Fruit fly (Drosophila melanogaster) Kc167 (cell line): ENCODE measurements around the gene CG33272.

Experiments
- Myc ChIP-seq: fragments of >200 bp; optimal IDR thresholded peaks from 2 replicates; lab custom pipeline; 2017; ENCODE audit warnings: missing external identifiers
- Sin3A ChIP-seq: fragments of >200 bp; optimal IDR thresholded peaks from 2 replicates; lab custom pipeline; 2018; ENCODE audit warnings: missing external identifiers
- h ChIP-seq: fragments of >200 bp; optimal IDR thresholded peaks from 3 replicates; lab custom pipeline; 2018; ENCODE audit warnings: missing external identifiers
- insv ChIP-seq: fragments of >200 bp; optimal IDR thresholded peaks from 3 replicates; lab custom pipeline; 2018; ENCODE audit warnings: missing external identifiers
- psq ChIP-seq: fragments of >200 bp; optimal IDR thresholded peaks from 2 replicates; lab custom pipeline; 2017; ENCODE audit warnings: missing external identifiers
- ttk ChIP-seq: sonication (Bioruptor generic); optimal IDR thresholded peaks from 2 replicates; lab custom pipeline; 2017; ENCODE audit warnings: missing external identifiers

CG33272 gene

DNA sequence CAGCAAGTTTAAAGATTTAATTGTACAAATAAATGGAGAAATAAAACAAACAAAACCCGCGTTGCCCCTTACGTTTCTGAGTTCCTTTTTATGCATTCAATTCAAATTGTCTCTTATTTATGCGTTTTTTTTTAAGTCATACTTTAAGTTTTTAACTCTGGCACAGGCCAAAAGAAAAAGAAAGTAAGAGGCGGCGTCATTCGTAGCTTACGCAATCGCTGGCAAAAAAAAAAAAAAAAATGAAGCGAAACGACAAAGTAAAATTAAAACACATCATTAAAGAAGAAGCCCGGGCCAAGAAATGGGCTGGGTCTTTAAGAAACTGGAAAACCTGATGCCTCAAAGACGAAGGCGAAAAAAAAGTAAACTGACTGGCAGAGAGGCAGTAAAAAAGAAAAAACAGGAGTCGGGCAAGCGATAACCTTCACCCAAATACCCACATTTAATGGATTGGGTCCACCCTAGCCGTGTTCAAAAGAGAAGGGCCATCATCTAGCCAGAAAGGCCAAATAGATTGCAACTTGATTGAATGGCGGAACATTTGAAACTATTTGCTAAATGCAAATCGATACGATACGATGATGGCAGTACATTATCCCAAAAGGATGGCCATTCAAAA, 33.4 kb upstream of the CG33272 start:
- TF ChIP-seq ttk: no peak
- no peak for TF ChIP-seq h
- TF ChIP-seq Sin3A (lab: Kevin White, UChicago): no peak
- no peak for TF ChIP-seq psq (lab: Kevin White, UChicago)

- TF ChIP-seq ttk (no peak), h (no peak), Myc (lab: Kevin White, UChicago) (no peak), Sin3A (lab: Kevin White, UChicago) (no peak), insv (lab: Kevin White, UChicago) (no peak), psq (lab: Kevin White, UChicago) (no peak)
These were observed 32.6 kb upstream of the CG33272 start for dm6 chr3L:11542948-11543347.

DNA sequence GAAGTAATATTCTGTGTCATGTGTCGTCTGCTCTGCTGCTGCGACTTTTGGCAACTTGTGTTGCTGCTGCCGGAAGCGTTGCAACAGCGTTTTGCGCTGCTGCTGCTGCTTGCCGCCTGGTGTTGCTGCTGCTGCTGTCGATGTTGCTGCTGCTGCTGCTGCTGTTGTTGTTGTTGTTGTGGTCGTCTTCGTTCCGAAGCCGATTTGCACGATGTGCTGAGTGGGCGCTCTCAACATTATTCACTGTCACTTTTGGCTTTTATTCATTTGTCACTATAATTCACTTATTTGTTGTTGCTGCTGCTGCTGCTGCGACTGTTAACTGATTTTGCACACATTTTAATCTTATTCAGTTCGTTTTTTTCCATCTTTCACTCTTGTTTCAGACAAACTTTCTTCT, 32.0 kb upstream of the CG33272 start:
- no peak for TF ChIP-seq psq (lab: Kevin White, UChicago)
- TF ChIP-seq Myc (lab: Kevin White, UChicago): no peak
- no peak for TF ChIP-seq h
- TF ChIP-seq Sin3A (lab: Kevin White, UChicago): no peak
- TF ChIP-seq insv (lab: Kevin White, UChicago): no peak
- no peak for TF ChIP-seq ttk

dm6 chr3L:11540330-11540702, 29.9 kb upstream of the CG33272 start:
- TF ChIP-seq psq (lab: Kevin White, UChicago) (no peak), h (no peak), Myc (lab: Kevin White, UChicago) (no peak), Sin3A (lab: Kevin White, UChicago) (no peak), insv (lab: Kevin White, UChicago) (no peak), ttk (no peak)

DNA sequence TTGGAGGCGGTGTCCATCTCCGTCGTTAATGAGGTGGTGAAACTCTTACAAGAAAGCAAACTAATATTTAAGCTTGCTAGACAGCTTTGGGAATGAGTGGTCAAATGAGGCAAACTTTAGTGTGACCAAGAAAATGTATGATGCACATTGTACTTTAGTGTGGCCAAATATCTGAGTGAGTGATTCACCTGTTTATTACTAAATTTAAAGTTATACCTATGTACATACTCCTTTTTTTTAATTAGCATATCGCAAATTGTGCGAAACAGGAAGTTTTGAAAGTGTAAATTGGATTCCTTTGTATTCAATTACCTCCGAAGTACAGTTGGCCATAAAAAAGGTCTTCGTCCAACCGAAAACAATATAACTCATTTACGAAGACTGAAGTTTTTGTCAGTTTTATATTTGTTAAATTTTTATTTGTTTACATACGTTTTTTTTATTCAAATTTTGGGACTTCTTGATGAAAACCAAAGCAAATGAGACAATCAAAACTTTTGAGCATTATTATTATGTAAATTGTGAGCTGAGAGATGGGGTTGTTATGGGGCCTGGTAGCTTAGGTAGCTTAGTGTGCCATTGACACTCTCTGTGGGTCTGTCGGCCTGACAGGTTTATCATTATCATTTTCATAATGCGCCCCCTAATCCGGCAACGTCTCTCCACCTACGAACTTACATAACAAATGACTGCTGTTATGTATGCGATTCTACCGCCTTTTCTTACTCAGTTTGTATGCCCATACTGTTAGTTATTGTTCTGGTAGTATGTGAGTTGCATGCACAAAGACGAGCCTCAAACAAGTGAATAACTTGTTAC, 29.3 kb upstream of the CG33272 start:
- TF ChIP-seq Sin3A (lab: Kevin White, UChicago): no peak
- TF ChIP-seq Myc (lab: Kevin White, UChicago): no peak
- TF ChIP-seq ttk: no peak
- no peak for TF ChIP-seq h
- TF ChIP-seq psq (lab: Kevin White, UChicago): no peak
- TF ChIP-seq insv (lab: Kevin White, UChicago): no peak

DNA sequence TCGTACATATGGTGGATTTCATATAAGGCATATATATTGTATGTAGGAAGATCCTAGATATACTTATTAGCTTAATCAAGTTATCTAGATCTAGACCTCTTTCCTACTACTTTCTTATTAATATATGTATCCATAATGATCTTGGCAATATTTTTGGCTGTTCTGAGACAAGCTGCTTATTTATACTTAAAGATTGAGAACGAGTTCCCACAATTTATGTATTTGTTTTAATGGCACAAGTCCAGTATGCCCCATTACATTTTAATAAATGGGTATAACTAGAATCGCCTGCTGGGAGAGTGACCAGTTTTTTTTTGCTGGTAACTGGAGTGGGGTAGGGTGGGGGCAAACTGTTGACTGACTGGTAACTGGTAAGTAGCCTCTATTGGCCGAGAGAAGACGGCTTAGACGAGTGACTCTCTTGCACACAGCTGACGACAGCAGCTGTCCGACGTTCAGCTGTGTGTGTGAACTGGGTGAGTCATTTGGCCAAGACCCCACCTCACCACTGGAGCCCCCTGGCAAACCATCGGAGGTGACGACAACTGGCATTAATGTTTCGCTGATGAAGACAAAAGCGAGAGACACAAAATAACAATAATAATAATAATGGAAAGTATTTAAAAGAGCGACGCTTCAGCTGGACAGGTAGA, 26.5 kb upstream of the CG33272 start:
- TF ChIP-seq psq (lab: Kevin White, UChicago) (no peak), h (no peak), ttk (no peak), Myc (lab: Kevin White, UChicago) (no peak), insv (lab: Kevin White, UChicago) (no peak), Sin3A (lab: Kevin White, UChicago) (no peak)

dm6 chr3L:11536132-11536531, 25.7 kb upstream of the CG33272 start:
- no peak for TF ChIP-seq Sin3A (lab: Kevin White, UChicago)
- TF ChIP-seq insv (lab: Kevin White, UChicago): no peak
- TF ChIP-seq h: no peak
- no peak for TF ChIP-seq ttk
- no peak for TF ChIP-seq psq (lab: Kevin White, UChicago)

dm6 chr3L:11534391-11535246, 24.2 kb upstream of the CG33272 start:
- TF ChIP-seq Myc (lab: Kevin White, UChicago) (no peak), ttk (no peak), Sin3A (lab: Kevin White, UChicago) (no peak), insv (lab: Kevin White, UChicago) (no peak), h (no peak), psq (lab: Kevin White, UChicago) (no peak)

DNA sequence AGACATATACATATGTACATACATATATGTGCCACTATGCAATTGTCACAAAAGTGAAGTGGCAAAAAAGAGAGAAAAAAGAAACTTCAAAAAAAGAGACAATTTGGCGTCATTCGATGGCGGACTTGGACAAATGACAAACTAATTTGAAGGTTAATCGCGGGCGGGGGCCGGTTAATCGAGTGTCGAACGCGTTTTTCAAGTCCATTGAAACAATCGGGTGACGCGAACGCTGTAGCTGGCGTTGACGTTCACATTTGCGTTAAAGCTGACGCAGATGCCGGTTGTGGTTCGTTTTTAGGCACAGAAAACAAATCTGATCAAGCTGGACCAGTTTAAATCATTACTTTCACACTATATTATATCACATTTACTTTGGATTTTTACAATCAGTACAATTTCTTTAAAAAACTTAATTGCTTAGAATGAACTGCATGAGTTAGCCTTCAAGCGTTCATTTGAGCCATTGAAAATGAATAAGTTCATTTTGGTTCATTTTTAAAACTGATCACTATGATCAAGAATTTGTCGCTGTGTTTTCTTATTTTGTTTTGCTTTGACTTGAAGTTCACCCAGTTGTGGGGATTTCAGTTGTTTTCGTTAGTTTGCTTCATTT, 23.4 kb upstream of the CG33272 start:
- TF ChIP-seq h (no peak), Myc (lab: Kevin White, UChicago) (no peak), Sin3A (lab: Kevin White, UChicago) (no peak), insv (lab: Kevin White, UChicago) (no peak), ttk (no peak), psq (lab: Kevin White, UChicago) (no peak)

- TF ChIP-seq insv (lab: Kevin White, UChicago) (no peak), Sin3A (lab: Kevin White, UChicago) (no peak), h (no peak)
These were observed 21.8 kb upstream of the CG33272 start for dm6 chr3L:11531994-11532732.

DNA sequence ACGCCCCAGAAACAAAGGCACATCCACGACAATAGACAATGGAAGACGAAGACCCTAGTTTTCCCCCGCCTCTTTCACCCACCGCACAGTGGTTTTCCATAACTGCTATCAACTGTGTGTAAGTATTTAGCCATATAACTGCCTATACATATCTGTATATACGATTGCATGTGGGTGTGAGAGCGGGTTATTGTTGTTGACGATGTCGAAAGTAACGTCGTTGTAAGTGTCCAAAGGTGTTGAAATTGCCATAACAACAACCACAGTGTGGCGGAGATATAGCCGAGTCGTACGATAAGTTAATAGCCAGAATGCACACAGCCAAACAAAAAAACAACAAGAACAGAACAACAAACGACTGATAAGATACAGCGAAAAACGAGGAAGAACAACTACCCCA, 20.9 kb upstream of the CG33272 start:
- TF ChIP-seq Sin3A (lab: Kevin White, UChicago) (no peak), h (no peak)
